Fruit fly (Drosophila melanogaster) whole organism, embryonic: ENCODE results near the gene Lamtor3.

Experiments used
- Aef1 ChIP-seq: fragments of 200-800 bp; sonication (Bioruptor generic); IDR thresholded peaks from 3 replicates; pipeline ENCODE4 v1.3.6; 2022; ENCODE audit warnings: missing biosample characterization, missing genetic modification characterization
- CG10147 ChIP-seq: fragments of 200-800 bp; sonication (Bioruptor generic); optimal IDR thresholded peaks from 2 replicates; lab custom pipeline; 2019; ENCODE audit warnings: missing biosample characterization, mild to moderate bottlenecking, missing genetic modification characterization, moderate library complexity
- CG10321 ChIP-seq: fragments of 200-800 bp; sonication (Bioruptor generic); IDR thresholded peaks from 2 replicates; pipeline ENCODE4 v1.3.6; 2022; ENCODE audit warnings: missing biosample characterization, missing genetic modification characterization
- CG10565 ChIP-seq: fragments of 200-800 bp; sonication (Bioruptor generic); optimal IDR thresholded peaks from 3 replicates; lab custom pipeline; 2016; ENCODE audit warnings: missing biosample characterization, mild to moderate bottlenecking, missing genetic modification characterization
- CG10959 ChIP-seq: fragments of 200-800 bp; sonication (Bioruptor generic); IDR thresholded peaks from 2 replicates; pipeline ENCODE4 v1.3.6; 2022; ENCODE audit warnings: missing biosample characterization, missing genetic modification characterization
- CG11504 ChIP-seq: fragments of 200-800 bp; sonication (Bioruptor generic); optimal IDR thresholded peaks from 3 replicates; lab custom pipeline; 2019; ENCODE audit warnings: missing biosample characterization, mild to moderate bottlenecking, missing genetic modification characterization, moderate library complexity
- CG12942 ChIP-seq: fragments of 200-800 bp; sonication (Bioruptor generic); optimal IDR thresholded peaks from 3 replicates; lab custom pipeline; 2016; ENCODE audit warnings: missing biosample characterization, missing genetic modification characterization
- CG1529 ChIP-seq: fragments of 200-800 bp; sonication (Bioruptor generic); optimal IDR thresholded peaks from 3 replicates; lab custom pipeline; 2018; ENCODE audit warnings: missing biosample characterization, missing genetic modification characterization
- CG15479 ChIP-seq: fragments of 200-800 bp; sonication (Bioruptor generic); optimal IDR thresholded peaks from 3 replicates; lab custom pipeline; 2019; ENCODE audit warnings: missing biosample characterization, mild to moderate bottlenecking, missing genetic modification characterization, moderate library complexity
- CG15514 ChIP-seq: fragments of 200-800 bp; sonication (Bioruptor generic); optimal IDR thresholded peaks from 3 replicates; lab custom pipeline; 2017; ENCODE audit warnings: missing biosample characterization, missing genetic modification characterization, mild to moderate bottlenecking, moderate library complexity, missing genetic modification reagents
- CG15601 ChIP-seq: fragments of 200-800 bp; sonication (Bioruptor generic); optimal IDR thresholded peaks from 3 replicates; lab custom pipeline; 2019; ENCODE audit warnings: missing biosample characterization, mild to moderate bottlenecking, missing genetic modification characterization, moderate library complexity
- CG16863 ChIP-seq: fragments of 200-800 bp; sonication (Bioruptor generic); optimal IDR thresholded peaks from 3 replicates; lab custom pipeline; 2016; ENCODE audit warnings: missing biosample characterization, missing genetic modification characterization
- CG17829 ChIP-seq: fragments of 200-800 bp; optimal IDR thresholded peaks from 2 replicates; lab custom pipeline; 2019; ENCODE audit warnings: missing biosample characterization, mild to moderate bottlenecking, missing genetic modification characterization, moderate library complexity
- CG18476 ChIP-seq: fragments of 200-800 bp; sonication (Bioruptor generic); optimal IDR thresholded peaks from 2 replicates; lab custom pipeline; 2016; ENCODE audit warnings: missing biosample characterization, mild to moderate bottlenecking, missing genetic modification characterization
- CG3065 ChIP-seq: fragments of 200-800 bp; sonication (Bioruptor generic); optimal IDR thresholded peaks from 2 replicates; lab custom pipeline; 2016; ENCODE audit warnings: missing biosample characterization, missing genetic modification characterization
- CG34224 ChIP-seq: fragments of 200-800 bp; sonication (Bioruptor generic); IDR thresholded peaks from 3 replicates; pipeline ENCODE4 v1.3.6; 2022; ENCODE audit warnings: missing biosample characterization, missing genetic modification characterization; ENCODE audit not compliant: partially characterized antibody
- CG34376 ChIP-seq: fragments of 200-800 bp; sonication (Bioruptor generic); optimal IDR thresholded peaks from 2 replicates; lab custom pipeline; 2018; ENCODE audit warnings: missing biosample characterization, mild to moderate bottlenecking, missing genetic modification characterization
- CG4854 ChIP-seq: fragments of 200-800 bp; sonication (Bioruptor generic); optimal IDR thresholded peaks from 2 replicates; lab custom pipeline; 2016; ENCODE audit warnings: missing biosample characterization, missing genetic modification characterization, inconsistent platforms
- CG6175 ChIP-seq: fragments of 200-800 bp; sonication (Bioruptor generic); IDR thresholded peaks from 3 replicates; pipeline ENCODE4 v1.3.6; 2022; ENCODE audit warnings: missing biosample characterization, missing genetic modification characterization
- CG6683 ChIP-seq: fragments of 200-800 bp; sonication (Bioruptor generic); optimal IDR thresholded peaks from 2 replicates; lab custom pipeline; 2017; ENCODE audit warnings: missing biosample characterization, mild to moderate bottlenecking, missing genetic modification characterization, missing genetic modification reagents
- CG9609 ChIP-seq: fragments of 200-800 bp; sonication (Bioruptor generic); optimal IDR thresholded peaks from 3 replicates; lab custom pipeline; 2016; ENCODE audit warnings: missing biosample characterization, missing genetic modification characterization
- CG9727 ChIP-seq: fragments of 200-800 bp; sonication (Bioruptor generic); optimal IDR thresholded peaks from 3 replicates; lab custom pipeline; 2017; ENCODE audit warnings: missing biosample characterization, mild to moderate bottlenecking, missing genetic modification characterization
- Dip3 ChIP-seq: fragments of 200-800 bp; sonication (Bioruptor generic); optimal IDR thresholded peaks from 3 replicates; lab custom pipeline; 2016; ENCODE audit warnings: missing biosample characterization, missing genetic modification characterization
- H15 ChIP-seq: fragments of 200-800 bp; sonication (Bioruptor generic); IDR thresholded peaks from 3 replicates; pipeline ENCODE4 v1.3.6; 2022; ENCODE audit warnings: missing biosample characterization, missing genetic modification characterization
- Hr78 ChIP-seq, 2 experiments: fragments of 200-800 bp in 1 of 2; fragments of >200 bp in 1 of 2; sonication (Bioruptor generic) in 1 of 2; optimal IDR thresholded peaks; 2 replicates each; lab custom pipeline; 2017 to 2019; ENCODE audit warnings: missing biosample characterization in 2 of 2, missing genetic modification characterization in 2 of 2, mild to moderate bottlenecking in 1 of 2, moderate library complexity in 1 of 2
- Oaz ChIP-seq: fragments of 200-800 bp; sonication (Bioruptor generic); IDR thresholded peaks from 2 replicates; pipeline ENCODE4 v1.3.6; 2022; ENCODE audit warnings: missing biosample characterization, missing genetic modification characterization
- Opbp ChIP-seq: fragments of 200-800 bp; sonication (Bioruptor generic); IDR thresholded peaks from 3 replicates; pipeline ENCODE4 v1.3.6; 2022; ENCODE audit warnings: missing biosample characterization, missing genetic modification characterization; ENCODE audit not compliant: partially characterized antibody
- Xbp1 ChIP-seq: fragments of 200-800 bp; sonication (Bioruptor generic); optimal IDR thresholded peaks from 3 replicates; lab custom pipeline; 2016; ENCODE audit warnings: missing biosample characterization, mild to moderate bottlenecking, missing genetic modification characterization
- br ChIP-seq: fragments of >200 bp; optimal IDR thresholded peaks from 2 replicates; lab custom pipeline; 2017
- cas ChIP-seq: fragments of 200-800 bp; sonication (Bioruptor generic); IDR thresholded peaks from 2 replicates; pipeline ENCODE4 v1.3.6; 2022; ENCODE audit warnings: missing biosample characterization, missing genetic modification characterization
- chm ChIP-seq: fragments of 200-800 bp; sonication (Bioruptor generic); IDR thresholded peaks from 2 replicates; pipeline ENCODE4 v1.3.6; 2022; ENCODE audit warnings: missing biosample characterization, missing genetic modification characterization
- corto ChIP-seq: fragments of 200-800 bp; sonication (Bioruptor generic); optimal IDR thresholded peaks from 2 replicates; lab custom pipeline; 2016; ENCODE audit warnings: missing biosample characterization, mild to moderate bottlenecking, missing genetic modification characterization, moderate library complexity
- en ChIP-seq: fragments of 200-800 bp; sonication (Bioruptor generic); optimal IDR thresholded peaks from 2 replicates; lab custom pipeline; 2016; ENCODE audit warnings: missing biosample characterization, missing genetic modification characterization
- esg ChIP-seq: fragments of 200-800 bp; sonication (Bioruptor generic); conservative IDR thresholded peaks from 2 replicates; pipeline ENCODE4 v1.3.6; 2022; ENCODE audit warnings: missing biosample characterization, missing genetic modification characterization
- fd64A ChIP-seq: fragments of 200-800 bp; sonication (Bioruptor generic); optimal IDR thresholded peaks from 3 replicates; lab custom pipeline; 2018; ENCODE audit warnings: missing biosample characterization, mild to moderate bottlenecking, missing genetic modification characterization
- grau ChIP-seq: fragments of 200-800 bp; optimal IDR thresholded peaks from 3 replicates; lab custom pipeline; 2019; ENCODE audit warnings: missing biosample characterization, mild to moderate bottlenecking, missing genetic modification characterization, moderate library complexity
- ham ChIP-seq: fragments of 200-800 bp; sonication (Bioruptor generic); IDR thresholded peaks from 2 replicates; pipeline ENCODE4 v1.3.6; 2022; ENCODE audit warnings: missing biosample characterization, missing genetic modification characterization
- lbe ChIP-seq: fragments of 200-800 bp; sonication (Bioruptor generic); optimal IDR thresholded peaks from 2 replicates; lab custom pipeline; 2016; ENCODE audit warnings: missing biosample characterization, mild to moderate bottlenecking, missing genetic modification characterization
- lmd ChIP-seq: fragments of 200-800 bp; sonication (Bioruptor generic); IDR thresholded peaks from 2 replicates; pipeline ENCODE4 v1.3.6; 2022; ENCODE audit warnings: missing biosample characterization, missing genetic modification characterization
- maf-S ChIP-seq: fragments of 200-800 bp; sonication (Bioruptor generic); optimal IDR thresholded peaks from 2 replicates; lab custom pipeline; 2016; ENCODE audit warnings: missing biosample characterization, missing genetic modification characterization
- nau ChIP-seq: fragments of 200-800 bp; sonication (Bioruptor generic); optimal IDR thresholded peaks from 3 replicates; lab custom pipeline; 2017; ENCODE audit warnings: missing biosample characterization, mild to moderate bottlenecking, missing genetic modification characterization, missing genetic modification reagents
- p53 ChIP-seq: fragments of 200-800 bp; sonication (Bioruptor generic); optimal IDR thresholded peaks from 2 replicates; lab custom pipeline; 2016; ENCODE audit warnings: missing biosample characterization, missing genetic modification characterization
- pan ChIP-seq, 4 experiments: fragments of >200 bp in 3 of 4; fragments of 200-800 bp in 1 of 4; sonication (Bioruptor generic) in 1 of 4; optimal IDR thresholded peaks in 3 of 4; IDR thresholded peaks in 1 of 4; 2 replicates each; pipeline versions ENCODE4 v1.3.6 to Lab custom; 2017 to 2022; ENCODE audit warnings: missing biosample characterization in 2 of 4, missing genetic modification characterization in 2 of 4, mixed read lengths in 1 of 4
- pb ChIP-seq: fragments of 200-800 bp; sonication (Bioruptor generic); optimal IDR thresholded peaks from 3 replicates; lab custom pipeline; 2016; ENCODE audit warnings: missing biosample characterization, missing genetic modification characterization
- pzg ChIP-seq: fragments of 200-800 bp; sonication (Bioruptor generic); optimal IDR thresholded peaks from 3 replicates; lab custom pipeline; 2018; ENCODE audit warnings: missing biosample characterization, mild to moderate bottlenecking, missing genetic modification characterization, moderate library complexity
- run ChIP-seq: fragments of 200-800 bp; sonication (Bioruptor generic); optimal IDR thresholded peaks from 3 replicates; lab custom pipeline; 2018; ENCODE audit warnings: missing biosample characterization, mild to moderate bottlenecking, missing genetic modification characterization
- sens-2 ChIP-seq: fragments of 200-800 bp; sonication (Bioruptor generic); IDR thresholded peaks from 2 replicates; pipeline ENCODE4 v1.3.6; 2022; ENCODE audit warnings: missing biosample characterization, missing genetic modification characterization
- slou ChIP-seq: fragments of 200-800 bp; sonication (Bioruptor generic); optimal IDR thresholded peaks from 3 replicates; lab custom pipeline; 2016; ENCODE audit warnings: missing biosample characterization, missing genetic modification characterization
- tap ChIP-seq: fragments of 200-800 bp; optimal IDR thresholded peaks from 3 replicates; lab custom pipeline; 2019; ENCODE audit warnings: missing biosample characterization, mild to moderate bottlenecking, missing genetic modification characterization, moderate library complexity
- unc-4 ChIP-seq: fragments of 200-800 bp; sonication (Bioruptor generic); IDR thresholded peaks from 2 replicates; pipeline ENCODE4 v1.3.6; 2022; ENCODE audit warnings: missing biosample characterization, missing genetic modification characterization; ENCODE audit not compliant: partially characterized antibody
- vfl ChIP-seq: fragments of 200-800 bp; sonication (Bioruptor generic); optimal IDR thresholded peaks from 2 replicates; lab custom pipeline; 2016; ENCODE audit warnings: missing biosample characterization, missing genetic modification characterization

The Lamtor3 gene

DNA sequence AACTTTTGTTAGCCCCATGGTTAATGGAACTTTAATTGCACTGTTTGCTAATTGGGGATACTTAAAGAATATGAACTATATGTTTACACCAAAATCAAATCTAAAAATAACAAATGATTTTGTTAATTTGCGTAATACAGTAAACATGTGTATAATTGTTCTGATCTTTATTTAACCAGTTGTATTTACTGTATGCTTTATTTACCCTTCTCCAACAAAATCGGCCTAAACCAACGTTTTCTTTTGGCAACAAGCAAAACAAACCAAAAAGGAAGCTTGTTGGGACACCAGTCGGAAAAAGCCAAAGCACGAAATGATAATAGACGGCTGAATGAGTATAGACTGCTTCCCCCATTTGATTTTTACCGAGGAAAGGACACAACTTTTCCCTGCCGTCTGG is 10.4 kb upstream of the Lamtor3 start (continued):
- no peak for TF ChIP-seq CG15479
- TF ChIP-seq pan (optimal IDR thresholded peaks at IDR 0.05; lab: Kevin White, UChicago): no peak
- no peak for TF ChIP-seq pan (GFP tag; optimal IDR thresholded peaks at IDR 0.05 in 1 of 2, IDR thresholded peaks at IDR 0.05 in 1 of 2)
- TF ChIP-seq CG10147 (GFP tag; lab: Kevin White, UChicago): peak; percentile 59
- TF ChIP-seq lbe (GFP tag; lab: Kevin White, UChicago): no peak
- TF ChIP-seq Xbp1 (GFP tag; lab: Kevin White, UChicago): no peak
- no peak for TF ChIP-seq unc-4
- no peak for TF ChIP-seq vfl (GFP tag; lab: Kevin White, UChicago)
- TF ChIP-seq lmd (GFP tag; lab: Robert Waterston, UW): no peak; the same call in 1 of the 2 replicates
- TF ChIP-seq CG17829 (tag; lab: Kevin White, UChicago): no peak
- peak; percentile 57 for TF ChIP-seq CG34376 (GFP tag; lab: Kevin White, UChicago)
- TF ChIP-seq ham: no peak
- TF ChIP-seq pzg: peak; percentile 2
- no peak for TF ChIP-seq Hr78 (GFP tag; optimal IDR thresholded peaks at IDR 0.05; lab: Kevin White, UChicago)
- TF ChIP-seq CG12942 (GFP tag; lab: Kevin White, UChicago): no peak
- no peak for TF ChIP-seq CG11504
- TF ChIP-seq CG10321 (GFP tag; lab: Robert Waterston, UW): no peak
- no peak for TF ChIP-seq esg
- no peak for TF ChIP-seq br (lab: Kevin White, UChicago)
- TF ChIP-seq CG6175 (GFP tag; lab: Robert Waterston, UW): no peak
- TF ChIP-seq p53: no peak
- no peak for TF ChIP-seq CG10565 (GFP tag; lab: Kevin White, UChicago)
- no peak for TF ChIP-seq en (GFP tag; lab: Kevin White, UChicago)
- TF ChIP-seq CG9609: no peak
- no peak for TF ChIP-seq Aef1
- TF ChIP-seq Opbp: no peak
- peak; percentile 73 for TF ChIP-seq CG6683 (GFP tag; lab: Kevin White, UChicago)
- TF ChIP-seq H15: no peak
- no peak for TF ChIP-seq chm (GFP tag; lab: Robert Waterston, UW)
- peak; percentile 26 for TF ChIP-seq nau (GFP tag; lab: Kevin White, UChicago)
- TF ChIP-seq pb (GFP tag; lab: Kevin White, UChicago): no peak
- TF ChIP-seq slou: peak; percentile 59
- TF ChIP-seq CG15601 (tag; lab: Kevin White, UChicago): no peak
- no peak for TF ChIP-seq tap (tag; lab: Kevin White, UChicago)
- TF ChIP-seq fd64A: no peak
- TF ChIP-seq CG16863 (GFP tag; lab: Kevin White, UChicago): no peak
- TF ChIP-seq CG1529 (GFP tag; lab: Kevin White, UChicago): no peak
- TF ChIP-seq CG3065 (GFP tag; lab: Kevin White, UChicago): no peak
- peak; percentile 46 for TF ChIP-seq maf-S (GFP tag; lab: Kevin White, UChicago)
- peak; percentile 19 for TF ChIP-seq CG18476 (GFP tag; lab: Kevin White, UChicago)
- peak; percentile 49 for TF ChIP-seq Dip3 (GFP tag; lab: Kevin White, UChicago)
- peak; percentile 55 for TF ChIP-seq CG9727
- TF ChIP-seq CG10959 (GFP tag; lab: Robert Waterston, UW): no peak
- no peak for TF ChIP-seq corto (GFP tag; lab: Kevin White, UChicago)
- TF ChIP-seq CG15514 (GFP tag; lab: Kevin White, UChicago): peak; percentile 86
- peak; percentile 54 for TF ChIP-seq grau (tag; lab: Kevin White, UChicago)
- TF ChIP-seq run (tag; lab: Kevin White, UChicago): no peak
- peak; percentile 66 for TF ChIP-seq CG4854
- no peak for TF ChIP-seq CG34224 (GFP tag; lab: Robert Waterston, UW)
- no peak for TF ChIP-seq sens-2 (GFP tag; lab: Robert Waterston, UW)
- TF ChIP-seq Oaz (GFP tag; lab: Robert Waterston, UW): no peak
- TF ChIP-seq cas: no peak
